Fruit fly (Drosophila melanogaster): Measurements from ENCODE around the gene Ugt316A1.

Gene Ugt316A1

DNA sequence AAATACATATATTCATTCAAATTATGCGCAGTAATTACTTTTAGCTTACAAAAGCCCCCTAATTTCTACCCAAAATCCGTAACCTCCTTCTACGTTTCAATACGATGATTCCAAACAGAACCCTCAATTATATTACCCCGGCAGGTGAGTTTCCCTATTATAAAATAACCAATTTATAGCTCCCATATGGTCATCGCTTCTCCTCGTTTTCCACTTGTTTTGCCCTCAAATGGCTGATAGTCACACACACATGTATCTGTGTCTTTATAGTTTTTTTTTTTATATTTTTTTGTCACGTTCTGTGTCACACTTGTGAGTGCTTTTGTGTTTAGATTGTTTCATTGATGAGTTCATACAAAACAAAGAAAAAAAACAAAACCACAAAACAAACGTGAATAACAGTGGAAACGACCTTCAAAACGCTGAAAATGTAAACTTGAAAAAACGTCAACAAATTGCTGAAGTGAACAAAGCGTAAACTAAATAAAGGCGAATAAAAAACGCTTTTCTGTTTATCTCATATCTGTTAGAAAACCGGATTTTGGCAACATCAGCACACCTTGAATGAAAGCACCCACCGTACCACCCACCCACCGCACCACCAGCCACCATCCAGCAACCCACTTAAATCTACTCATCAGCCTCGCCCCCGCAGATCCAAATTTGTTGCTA, 8.7 kb upstream of the Ugt316A1 start:
- TF ChIP-seq Myc (optimal IDR thresholded peaks at IDR 0.05): no peak
- TF ChIP-seq h (optimal IDR thresholded peaks at IDR 0.05): no peak
- TF ChIP-seq psq (optimal IDR thresholded peaks at IDR 0.05): no peak
- TF ChIP-seq ttk (optimal IDR thresholded peaks at IDR 0.05): no peak
- no peak for TF ChIP-seq Sin3A (optimal IDR thresholded peaks at IDR 0.05)
- no peak for TF ChIP-seq insv (optimal IDR thresholded peaks at IDR 0.05)

DNA sequence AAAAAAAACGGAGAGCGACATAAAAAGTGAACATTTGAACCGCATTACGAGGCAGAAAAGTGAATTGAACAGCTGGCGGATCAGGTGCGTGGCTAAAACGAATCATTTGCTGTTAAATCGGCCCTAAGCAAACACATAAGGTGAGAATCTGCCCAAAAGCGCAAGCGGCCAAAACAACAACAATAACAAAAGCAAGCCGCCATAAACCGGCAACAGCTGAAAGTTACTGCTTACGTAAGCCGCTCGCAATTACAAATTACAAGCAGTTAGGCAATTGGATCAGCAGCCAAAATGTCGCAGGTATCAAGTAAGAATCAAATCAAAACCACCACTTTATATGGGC, 765 bp upstream of the Ugt316A1 start:
- no peak for TF ChIP-seq insv (optimal IDR thresholded peaks at IDR 0.05)
- no peak for TF ChIP-seq Myc (optimal IDR thresholded peaks at IDR 0.05)
- TF ChIP-seq psq (optimal IDR thresholded peaks at IDR 0.05): no peak
- TF ChIP-seq h (optimal IDR thresholded peaks at IDR 0.05): no peak
- no peak for TF ChIP-seq ttk (optimal IDR thresholded peaks at IDR 0.05)
- TF ChIP-seq Sin3A (optimal IDR thresholded peaks at IDR 0.05): no peak

DNA sequence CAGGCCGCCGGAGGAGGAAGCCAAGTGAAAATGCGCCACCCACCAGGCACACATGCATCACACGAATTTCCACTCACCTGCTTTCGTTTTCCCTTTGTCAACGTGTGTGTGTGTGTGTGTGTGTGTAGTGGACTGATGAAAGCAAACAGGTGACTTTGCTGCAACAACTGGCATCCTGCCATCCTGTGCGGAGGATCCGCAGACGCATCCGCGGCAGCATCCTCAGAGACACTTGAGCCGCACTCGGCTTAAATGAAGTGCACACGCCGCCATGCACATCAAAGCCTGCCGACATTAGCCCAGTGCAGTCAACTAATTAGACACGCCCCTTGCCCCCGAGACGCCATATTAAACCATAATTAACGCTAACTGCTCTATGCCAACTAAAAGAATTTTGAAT, 3.8 kb downstream of the Ugt316A1 start:
- TF ChIP-seq Myc (optimal IDR thresholded peaks at IDR 0.05) (no peak), psq (optimal IDR thresholded peaks at IDR 0.05) (no peak), Sin3A (optimal IDR thresholded peaks at IDR 0.05) (no peak), h (optimal IDR thresholded peaks at IDR 0.05) (no peak), insv (optimal IDR thresholded peaks at IDR 0.05) (no peak)

DNA sequence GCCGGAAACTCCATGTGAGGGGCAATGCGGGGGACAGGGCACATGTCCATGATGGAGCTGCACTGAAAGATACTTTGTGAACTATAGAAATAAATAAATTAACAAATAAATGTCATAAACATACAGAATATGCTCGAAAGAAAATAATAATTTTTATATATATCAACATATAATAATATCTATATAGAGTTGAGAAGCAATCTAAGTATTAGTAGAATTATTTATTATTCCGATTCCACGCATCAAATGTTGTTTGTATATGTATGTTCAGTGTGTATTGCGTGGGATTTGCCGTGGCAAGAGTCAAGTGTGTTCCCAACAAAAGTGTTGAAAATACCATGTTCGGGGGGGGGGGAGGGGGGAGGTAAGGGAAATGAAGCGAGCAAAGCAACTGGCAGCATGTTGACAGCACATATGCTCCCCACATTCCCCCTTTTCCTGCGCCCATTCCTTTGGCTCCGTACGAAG, 5.7 kb downstream of the Ugt316A1 start:
- no peak for TF ChIP-seq insv (optimal IDR thresholded peaks at IDR 0.05)
- TF ChIP-seq Sin3A (optimal IDR thresholded peaks at IDR 0.05): no peak
- no peak for TF ChIP-seq ttk (optimal IDR thresholded peaks at IDR 0.05)
- TF ChIP-seq h (optimal IDR thresholded peaks at IDR 0.05): no peak
- no peak for TF ChIP-seq Myc (optimal IDR thresholded peaks at IDR 0.05)
- no peak for TF ChIP-seq psq (optimal IDR thresholded peaks at IDR 0.05)

DNA sequence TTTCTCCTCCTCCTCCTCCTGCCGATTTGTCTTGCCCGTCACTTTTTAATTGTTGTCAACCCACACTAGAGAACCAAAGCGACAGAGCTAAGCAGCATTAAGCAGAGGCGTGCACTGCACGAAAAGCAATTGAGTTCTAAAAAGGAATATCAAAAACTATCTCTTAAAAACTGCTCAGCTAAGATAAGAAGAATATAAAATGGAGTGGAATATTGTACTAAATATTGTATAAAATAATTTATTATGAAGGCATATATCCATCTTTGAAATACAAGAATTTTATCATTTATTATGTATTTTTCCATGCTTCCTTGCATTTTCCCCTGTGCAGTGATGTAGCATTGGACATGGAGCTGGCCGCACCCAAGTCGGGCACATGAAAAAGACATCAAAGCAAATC, 7.6 kb downstream of the Ugt316A1 start:
- TF ChIP-seq Myc (optimal IDR thresholded peaks at IDR 0.05) (no peak), h (optimal IDR thresholded peaks at IDR 0.05) (no peak)

DNA sequence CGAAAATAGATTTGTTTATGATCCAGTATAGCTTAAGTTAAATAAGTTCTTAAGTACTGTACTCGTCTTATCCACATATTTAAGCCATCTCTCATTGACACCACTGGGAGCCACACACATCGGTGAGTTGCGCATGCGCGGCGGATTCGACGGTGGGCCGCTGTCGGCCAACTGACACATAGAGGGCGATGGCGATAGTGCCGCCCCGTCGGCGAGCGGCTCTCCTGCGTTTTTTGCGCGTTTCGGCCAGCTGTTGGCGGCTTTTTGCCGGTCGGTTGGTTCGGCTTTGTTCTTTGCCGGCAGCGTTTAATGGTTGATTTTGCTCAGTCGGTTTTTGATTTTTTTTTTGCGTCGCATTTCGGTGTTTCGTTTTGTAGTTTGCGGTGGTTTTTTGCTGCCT, 8.3 kb downstream of the Ugt316A1 start:
- TF ChIP-seq psq (optimal IDR thresholded peaks at IDR 0.05): no peak
- no peak for TF ChIP-seq ttk (optimal IDR thresholded peaks at IDR 0.05)
- no peak for TF ChIP-seq insv (optimal IDR thresholded peaks at IDR 0.05)
- no peak for TF ChIP-seq Sin3A (optimal IDR thresholded peaks at IDR 0.05)
- no peak for TF ChIP-seq Myc (optimal IDR thresholded peaks at IDR 0.05)
- TF ChIP-seq h (optimal IDR thresholded peaks at IDR 0.05): no peak

DNA sequence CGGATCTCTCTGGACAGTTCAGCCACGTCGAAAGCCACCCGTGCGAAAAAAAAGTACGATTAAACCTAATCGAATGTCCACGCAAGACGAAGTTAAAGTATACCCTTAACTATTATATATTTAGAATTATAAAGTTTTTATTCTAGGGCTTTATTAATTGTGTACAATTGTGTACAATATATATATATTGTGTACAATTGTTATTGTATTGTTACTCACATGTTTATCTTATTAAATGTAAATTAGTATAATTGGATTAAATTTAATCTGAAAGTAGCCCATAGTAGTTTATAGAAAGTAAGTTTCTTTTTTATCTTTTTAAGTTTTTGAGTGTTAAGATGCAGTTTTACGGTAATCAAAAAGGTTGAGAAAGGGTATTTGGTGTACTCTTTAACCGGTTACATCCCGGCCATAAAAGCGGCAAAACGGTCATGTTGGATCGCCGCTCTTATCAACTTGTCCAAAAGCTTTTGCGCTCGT, 9.2 kb downstream of the Ugt316A1 start, which contains the start of gene CG43407:
Gene CG43407 (minus strand): TSS at position 51 of the 480 bp plus-strand sequence.
- TF ChIP-seq psq (optimal IDR thresholded peaks at IDR 0.05) (no peak), h (optimal IDR thresholded peaks at IDR 0.05) (no peak), Myc (optimal IDR thresholded peaks at IDR 0.05) (no peak), ttk (optimal IDR thresholded peaks at IDR 0.05) (no peak), Sin3A (optimal IDR thresholded peaks at IDR 0.05) (no peak)

DNA sequence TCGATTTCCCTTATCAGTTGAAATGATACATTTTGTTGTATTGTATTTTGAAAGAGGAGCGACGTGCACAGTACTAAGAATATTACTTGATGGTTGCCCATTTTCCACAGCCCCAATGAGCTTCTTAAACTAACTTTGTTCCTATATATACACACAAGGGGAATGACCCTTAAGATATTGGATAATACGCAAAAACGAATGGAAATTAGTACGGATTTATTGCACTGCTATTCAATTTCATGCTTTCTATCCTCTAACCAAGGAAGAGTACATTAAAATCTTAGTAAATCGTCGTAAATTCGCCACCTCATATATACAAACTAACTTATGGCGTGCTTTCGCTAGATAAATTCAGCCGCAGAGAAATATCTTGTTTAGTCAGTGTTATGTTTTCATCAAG, 10.7 kb downstream of the Ugt316A1 start, which contains the start of gene Acp76A:
Gene Acp76A (minus strand): TSS at position 101 of the 400 bp plus-strand sequence.
- TF ChIP-seq insv (optimal IDR thresholded peaks at IDR 0.05) (no peak), ttk (optimal IDR thresholded peaks at IDR 0.05) (no peak), h (optimal IDR thresholded peaks at IDR 0.05) (no peak), Myc (optimal IDR thresholded peaks at IDR 0.05) (no peak), psq (optimal IDR thresholded peaks at IDR 0.05) (no peak), Sin3A (optimal IDR thresholded peaks at IDR 0.05) (no peak)

DNA sequence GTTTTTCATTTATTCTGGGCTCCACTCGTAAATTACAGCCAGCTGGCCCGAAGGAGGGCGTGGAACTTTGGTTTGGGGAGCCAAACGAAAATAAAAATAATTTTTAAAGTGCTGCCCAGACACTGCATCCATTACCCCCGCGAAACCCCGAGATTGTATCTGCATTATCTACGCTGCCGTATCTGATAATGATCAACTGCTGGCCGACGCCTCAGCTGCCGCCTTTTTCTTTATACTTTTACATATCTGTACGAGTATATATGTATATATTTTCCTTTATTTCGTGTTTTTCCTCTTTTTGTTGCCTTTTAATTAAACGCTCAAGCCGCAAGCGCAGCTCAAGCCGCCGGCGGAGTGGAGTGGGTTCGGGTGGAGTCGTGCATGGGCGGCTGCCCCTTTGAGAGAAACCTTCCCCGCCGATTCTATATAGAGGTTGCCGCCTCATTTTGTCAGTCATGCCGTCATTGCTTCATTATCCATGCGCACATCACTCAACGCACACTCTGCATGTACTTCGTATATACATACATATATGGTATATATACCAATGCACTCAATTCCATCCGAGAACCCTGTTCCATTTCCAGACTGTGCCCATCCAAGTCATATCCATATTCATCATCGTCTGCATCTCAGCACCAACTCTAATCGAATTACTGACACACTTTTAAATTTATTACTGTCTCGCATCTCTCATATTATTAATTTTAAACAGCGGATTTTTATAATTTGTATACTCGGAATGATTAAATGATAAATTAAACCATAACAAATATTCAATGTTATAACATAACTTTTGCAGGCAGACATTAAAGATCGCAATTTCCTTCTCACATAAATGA, 12.7 kb downstream of the Ugt316A1 start:
- TF ChIP-seq ttk (optimal IDR thresholded peaks at IDR 0.05) (no peak), Sin3A (optimal IDR thresholded peaks at IDR 0.05) (no peak), psq (optimal IDR thresholded peaks at IDR 0.05) (no peak), h (optimal IDR thresholded peaks at IDR 0.05) (no peak), Myc (optimal IDR thresholded peaks at IDR 0.05) (no peak), insv (optimal IDR thresholded peaks at IDR 0.05) (no peak)

DNA sequence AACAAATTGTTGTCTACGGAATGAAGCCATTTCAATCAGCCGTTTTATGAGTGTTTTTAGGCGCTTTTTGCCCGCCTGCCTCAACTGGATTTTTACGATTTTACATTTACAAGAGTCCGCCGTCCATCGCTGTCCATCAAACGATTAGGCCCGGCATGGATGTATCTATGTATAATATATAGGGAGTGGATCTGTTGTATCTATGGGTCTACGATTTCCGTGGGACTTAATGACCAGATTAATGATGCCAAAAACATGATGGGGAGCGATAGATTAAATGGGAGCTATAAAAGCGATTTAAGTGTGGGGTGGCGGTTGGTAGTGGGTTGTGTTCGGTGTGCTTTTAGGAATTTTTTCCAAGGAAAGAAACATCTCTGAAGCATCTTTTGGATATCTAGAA, 13.9 kb downstream of the Ugt316A1 start:
- no peak for TF ChIP-seq h (optimal IDR thresholded peaks at IDR 0.05)
- no peak for TF ChIP-seq Myc (optimal IDR thresholded peaks at IDR 0.05)
- no peak for TF ChIP-seq psq (optimal IDR thresholded peaks at IDR 0.05)
- no peak for TF ChIP-seq Sin3A (optimal IDR thresholded peaks at IDR 0.05)

DNA sequence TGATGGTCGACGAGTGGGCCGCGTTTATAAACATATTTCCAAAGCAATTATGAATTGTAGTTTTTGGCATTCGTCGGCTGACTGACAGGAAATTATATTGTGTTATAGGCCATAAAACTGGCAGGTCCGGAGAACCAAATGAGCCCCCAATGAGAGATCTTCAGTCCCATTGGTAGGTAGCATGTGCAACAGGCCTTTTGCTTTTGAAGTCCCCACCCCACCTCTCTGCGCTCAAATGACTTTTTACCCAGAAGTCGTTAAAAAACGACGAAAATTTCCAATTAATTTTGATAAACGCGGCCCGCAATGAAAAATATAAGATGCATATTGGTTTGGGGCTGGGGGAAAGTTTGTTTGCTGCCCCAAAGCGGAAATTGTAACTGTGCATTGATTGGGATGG, 14.4 kb downstream of the Ugt316A1 start:
- TF ChIP-seq psq (optimal IDR thresholded peaks at IDR 0.05) (no peak), insv (optimal IDR thresholded peaks at IDR 0.05) (no peak), h (optimal IDR thresholded peaks at IDR 0.05) (no peak), Sin3A (optimal IDR thresholded peaks at IDR 0.05) (no peak), Myc (optimal IDR thresholded peaks at IDR 0.05) (no peak), ttk (optimal IDR thresholded peaks at IDR 0.05) (no peak)

DNA sequence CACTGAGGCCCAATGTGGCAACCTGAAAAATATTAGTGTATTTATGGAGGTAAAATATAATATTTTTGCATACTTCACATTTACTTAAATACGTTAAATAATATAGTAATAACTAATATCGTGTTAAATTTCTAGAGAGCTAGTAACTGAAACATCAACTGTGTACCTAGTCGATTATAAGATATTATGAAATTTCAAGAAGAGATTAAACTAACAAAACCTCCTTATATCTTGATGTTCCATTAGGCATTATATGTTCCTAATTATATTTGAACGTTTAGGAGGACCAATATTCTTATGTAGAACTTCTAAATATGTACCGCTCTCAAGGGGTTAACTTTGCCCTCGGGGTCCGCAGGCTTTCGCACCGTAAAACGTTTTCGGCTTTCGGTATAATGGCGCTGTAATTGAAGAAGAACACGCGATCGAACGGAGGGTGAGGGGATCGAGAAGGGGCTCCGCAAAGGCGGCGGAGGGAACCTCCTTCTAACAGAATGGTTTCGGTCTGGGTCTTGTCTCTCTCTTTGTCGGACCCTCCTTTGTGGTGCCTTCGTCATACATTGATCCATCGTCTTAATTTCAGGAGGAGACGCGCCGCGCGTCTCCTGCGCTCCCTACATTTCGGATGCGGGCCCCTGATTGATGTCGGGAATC, 16.1 kb downstream of the Ugt316A1 start:
- no peak for TF ChIP-seq ttk (optimal IDR thresholded peaks at IDR 0.05)
- TF ChIP-seq insv (optimal IDR thresholded peaks at IDR 0.05): no peak
- TF ChIP-seq Sin3A (optimal IDR thresholded peaks at IDR 0.05): no peak
- no peak for TF ChIP-seq psq (optimal IDR thresholded peaks at IDR 0.05)
- TF ChIP-seq Myc (optimal IDR thresholded peaks at IDR 0.05): no peak
- no peak for TF ChIP-seq h (optimal IDR thresholded peaks at IDR 0.05)

Data from Kc167 (cell line).